Fruit fly (Drosophila melanogaster) Kc167 (cell line): ENCODE data around the gene Pura.

ENCODE experiments used
- Myc ChIP-seq: fragments of >200 bp; optimal IDR thresholded peaks from 2 replicates; lab custom pipeline; 2017; ENCODE audit warnings: missing external identifiers
- Sin3A ChIP-seq: fragments of >200 bp; optimal IDR thresholded peaks from 2 replicates; lab custom pipeline; 2018; ENCODE audit warnings: missing external identifiers
- h ChIP-seq: fragments of >200 bp; optimal IDR thresholded peaks from 3 replicates; lab custom pipeline; 2018; ENCODE audit warnings: missing external identifiers
- insv ChIP-seq: fragments of >200 bp; optimal IDR thresholded peaks from 3 replicates; lab custom pipeline; 2018; ENCODE audit warnings: missing external identifiers
- psq ChIP-seq: fragments of >200 bp; optimal IDR thresholded peaks from 2 replicates; lab custom pipeline; 2017; ENCODE audit warnings: missing external identifiers
- ttk ChIP-seq: sonication (Bioruptor generic); optimal IDR thresholded peaks from 2 replicates; lab custom pipeline; 2017; ENCODE audit warnings: missing external identifiers

The Pura gene

DNA sequence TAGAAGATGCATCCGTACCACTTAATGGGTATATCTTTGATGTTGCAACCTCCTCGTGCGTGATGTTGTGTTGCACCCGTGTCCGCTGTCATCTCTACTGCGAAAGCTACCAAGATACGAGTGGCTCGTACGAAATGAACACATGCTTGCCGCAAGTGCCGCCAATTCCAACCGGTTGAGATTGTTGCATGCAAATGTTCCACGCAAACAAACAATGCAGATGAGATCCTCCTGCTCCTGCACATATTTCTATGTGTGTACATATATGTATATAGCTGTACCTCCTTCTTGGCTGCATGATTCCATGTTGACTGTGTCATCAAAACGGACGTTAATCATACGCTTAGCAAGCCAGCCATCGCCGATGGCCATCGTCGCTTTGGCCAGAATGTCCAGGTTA lies 37.2 kb downstream of the Pura start:
- TF ChIP-seq Sin3A (no peak), ttk (lab: Kevin White, UChicago) (no peak), psq (lab: Kevin White, UChicago) (no peak), h (lab: Kevin White, UChicago) (no peak), Myc (no peak), insv (no peak)

DNA sequence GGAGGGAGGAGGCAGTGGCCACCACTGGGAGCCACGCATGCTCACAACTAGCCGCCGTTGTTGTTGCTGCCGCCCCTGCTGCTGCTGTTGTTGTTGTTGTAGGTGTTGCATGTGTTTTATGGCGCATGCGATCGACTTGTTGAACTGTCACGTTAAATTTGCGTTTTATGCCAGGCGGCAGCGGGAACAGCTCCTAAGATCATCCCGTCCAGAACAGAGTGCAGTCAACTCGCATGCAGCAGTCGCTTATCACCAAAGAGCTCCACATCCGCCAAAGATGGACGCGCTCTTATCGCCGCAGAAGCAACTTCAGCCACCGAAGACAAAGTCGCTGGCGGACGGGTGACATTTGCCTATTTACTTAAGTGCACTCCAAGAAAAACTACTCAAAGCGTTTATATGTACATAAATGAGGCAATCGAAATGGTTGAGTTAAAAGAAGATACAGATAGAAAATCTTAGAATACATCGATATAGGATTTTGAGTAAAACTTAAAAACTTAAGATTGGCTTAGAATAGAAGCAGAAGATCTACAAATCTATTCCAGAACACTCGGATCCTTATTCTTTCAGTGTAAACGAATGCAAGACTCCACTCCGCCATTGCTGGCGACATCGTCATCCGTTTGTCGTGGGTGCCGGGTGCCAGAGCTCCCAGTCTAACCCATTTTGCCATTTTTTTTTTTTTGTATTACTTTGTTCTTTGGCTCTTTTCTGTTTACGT lies 39.8 kb downstream of the Pura start:
- TF ChIP-seq h (lab: Kevin White, UChicago) (no peak), Myc (no peak), Sin3A (no peak)

DNA sequence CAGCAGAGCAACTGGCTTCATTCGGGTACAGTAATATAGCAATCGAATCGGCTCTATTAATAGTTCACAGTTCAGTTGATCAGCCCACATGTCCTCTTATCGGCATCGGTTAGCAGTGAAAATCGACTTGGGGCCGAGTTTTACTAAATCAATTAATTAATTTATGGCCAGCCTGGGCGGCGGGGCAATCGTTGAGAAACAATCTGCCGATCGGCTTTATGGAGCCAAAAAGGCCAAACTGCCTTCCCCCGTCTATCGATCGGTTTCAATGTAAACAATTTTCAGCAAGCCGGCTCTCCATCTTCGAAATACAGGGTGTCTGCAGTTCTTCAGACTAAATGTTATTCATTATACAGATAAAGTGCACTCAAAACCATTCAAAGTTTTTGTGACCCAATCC lies 40.7 kb downstream of the Pura start:
- TF ChIP-seq h (lab: Kevin White, UChicago) = no peak
- no peak for TF ChIP-seq Myc
- no peak for TF ChIP-seq insv
- TF ChIP-seq Sin3A = no peak
- no peak for TF ChIP-seq psq (lab: Kevin White, UChicago)
- TF ChIP-seq ttk (lab: Kevin White, UChicago) = no peak

DNA sequence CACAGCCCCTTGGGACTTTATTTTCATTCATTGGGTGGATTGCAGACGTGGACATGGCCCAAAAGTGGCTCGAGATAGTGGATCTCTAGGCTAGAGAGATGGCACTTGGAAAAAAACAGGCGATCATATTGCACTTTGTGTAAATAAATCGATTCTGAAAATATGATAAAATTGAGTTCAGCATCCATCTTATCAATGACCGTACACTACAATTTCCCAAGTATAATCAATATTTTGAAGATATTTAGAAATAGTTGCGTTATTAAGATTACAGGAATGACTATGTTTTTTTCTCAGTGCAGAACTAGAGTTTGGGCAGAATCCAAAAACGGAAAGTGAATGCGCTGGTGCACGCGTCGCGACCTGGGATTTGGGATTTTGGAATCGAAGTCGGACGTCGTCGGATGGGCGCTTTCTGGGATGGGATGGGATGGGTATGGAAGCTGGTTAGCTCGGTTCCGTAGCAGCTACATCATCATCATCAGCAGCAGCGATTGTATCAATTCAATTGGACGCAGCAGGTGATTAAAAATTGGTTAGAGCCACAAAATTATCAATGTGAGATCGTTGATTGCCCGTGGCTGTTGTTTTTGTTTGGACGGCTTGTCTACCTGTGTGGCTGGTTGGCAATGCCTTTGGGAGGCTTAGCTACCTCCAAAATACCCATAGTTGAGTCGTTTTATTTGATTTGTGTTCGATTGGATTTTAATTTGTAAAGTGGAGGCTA lies 42.0 kb downstream of the Pura start:
- no peak for TF ChIP-seq Sin3A
- TF ChIP-seq psq (lab: Kevin White, UChicago) = no peak
- TF ChIP-seq ttk (lab: Kevin White, UChicago) = no peak
- no peak for TF ChIP-seq h (lab: Kevin White, UChicago)
- TF ChIP-seq insv = no peak

DNA sequence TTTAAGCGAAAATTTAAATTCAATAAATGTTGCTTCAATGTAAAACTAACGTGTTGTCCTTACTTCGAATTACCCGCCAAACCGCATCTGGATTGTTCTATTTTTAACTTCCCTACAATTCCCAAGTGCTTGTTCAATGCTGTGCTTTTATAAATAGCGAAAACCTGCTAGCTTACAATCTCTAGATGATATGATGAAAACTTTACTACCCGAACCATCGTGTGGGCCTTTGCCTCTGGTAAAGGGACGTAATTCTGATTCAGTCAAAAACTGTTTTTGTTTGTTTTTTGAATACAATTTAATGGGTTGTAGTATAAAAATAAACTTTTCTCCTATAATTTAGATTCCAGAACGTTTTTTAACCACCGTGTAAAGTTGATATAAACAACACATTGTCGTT lies 46.6 kb downstream of the Pura start:
- TF ChIP-seq Sin3A = no peak
- no peak for TF ChIP-seq ttk (lab: Kevin White, UChicago)
- TF ChIP-seq insv = no peak
- TF ChIP-seq psq (lab: Kevin White, UChicago) = no peak
- TF ChIP-seq Myc = no peak
- no peak for TF ChIP-seq h (lab: Kevin White, UChicago)

DNA sequence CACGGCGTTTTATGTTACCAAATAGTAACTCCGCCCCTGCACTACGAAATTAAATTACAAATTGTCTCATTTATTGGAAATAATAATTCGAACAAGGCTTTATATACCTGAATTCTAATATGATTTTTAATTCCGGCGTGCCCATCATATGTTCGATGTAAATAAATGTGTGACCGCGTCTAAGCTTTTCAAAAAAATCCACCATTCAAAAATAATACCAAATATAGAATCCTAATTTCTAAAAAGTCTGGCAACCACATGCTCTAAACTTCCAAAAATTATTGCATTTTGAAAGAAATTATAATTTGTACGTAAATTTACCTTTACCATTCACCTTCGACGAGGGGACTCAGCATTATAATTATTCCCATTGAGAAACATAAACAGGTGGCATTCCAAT lies 47.4 kb downstream of the Pura start, which contains the start of gene Urm1:
TSS of gene Urm1 (minus strand) at position 150 of the 400 bp plus-strand sequence.
- TF ChIP-seq psq (lab: Kevin White, UChicago) (no peak), h (lab: Kevin White, UChicago) (no peak), insv (no peak)

DNA sequence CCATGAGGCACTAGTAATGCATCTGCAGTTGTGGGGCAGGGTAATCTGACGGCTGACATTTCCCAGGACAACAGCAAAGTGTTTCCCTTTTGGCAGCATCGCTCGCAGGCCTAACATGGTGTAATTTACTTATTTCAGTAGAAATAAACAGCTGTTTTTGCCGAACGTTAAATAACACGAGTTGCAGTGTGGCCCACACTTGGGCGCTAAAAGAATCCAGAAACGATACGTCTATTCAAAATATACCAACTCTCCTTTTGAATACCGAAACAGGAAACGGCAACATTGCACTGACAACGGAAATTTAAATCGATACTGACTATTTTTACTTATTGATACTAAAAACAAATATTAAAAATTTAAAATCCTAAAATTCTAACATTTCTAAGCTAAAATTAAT lies 48.6 kb downstream of the Pura start, which contains the start of gene CG7506:
TSS of gene CG7506 (minus strand) at position 182 of the 400 bp plus-strand sequence.
- no peak for TF ChIP-seq Myc
- no peak for TF ChIP-seq h (lab: Kevin White, UChicago)
- no peak for TF ChIP-seq ttk (lab: Kevin White, UChicago)
- no peak for TF ChIP-seq psq (lab: Kevin White, UChicago)
- no peak for TF ChIP-seq Sin3A
- no peak for TF ChIP-seq insv

DNA sequence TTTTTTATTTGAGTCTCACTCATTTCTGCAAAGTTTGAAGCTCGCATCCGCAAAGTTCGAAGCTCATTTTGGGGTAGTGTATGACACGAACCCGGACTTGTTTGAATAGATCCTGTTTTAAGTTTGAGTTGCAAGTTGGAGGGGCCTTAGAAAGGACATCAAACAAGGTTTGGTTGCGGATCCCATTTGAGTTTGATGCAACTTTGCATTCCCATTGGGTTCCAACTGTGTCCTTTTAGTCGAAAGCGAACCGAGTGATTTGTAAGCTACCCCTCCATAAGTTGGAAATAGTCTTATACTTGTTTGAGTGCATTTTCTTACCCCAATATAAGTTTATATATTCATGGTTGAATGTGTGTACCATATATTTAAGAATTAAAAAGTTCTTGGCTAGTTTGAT lies 50.7 kb downstream of the Pura start:
- TF ChIP-seq Myc = no peak
- no peak for TF ChIP-seq psq (lab: Kevin White, UChicago)
- no peak for TF ChIP-seq ttk (lab: Kevin White, UChicago)
- TF ChIP-seq Sin3A = no peak
- no peak for TF ChIP-seq h (lab: Kevin White, UChicago)
- TF ChIP-seq insv = no peak

DNA sequence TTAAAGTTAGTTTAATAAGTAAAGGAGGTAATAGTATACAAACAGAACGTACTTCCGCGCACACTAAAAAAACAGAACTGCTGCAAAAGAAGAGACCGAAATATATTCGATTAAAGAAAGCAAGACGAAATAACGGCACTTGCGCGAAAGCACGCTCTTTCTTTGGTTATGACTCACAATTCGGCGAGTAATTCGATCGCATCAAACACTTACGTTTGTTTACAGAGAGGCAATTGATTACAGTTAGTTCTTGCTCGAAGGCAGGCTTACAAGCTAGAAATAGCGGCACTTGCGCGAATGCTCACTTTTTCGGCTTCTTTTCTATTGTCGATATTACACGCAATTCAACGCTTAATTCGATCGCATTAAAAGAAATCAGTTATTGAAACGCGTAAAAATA lies 57.4 kb downstream of the Pura start, which contains the start of gene CG32373:
TSS of gene CG32373 (plus strand) at position 301 of the 400 bp plus-strand sequence.
- TF ChIP-seq Myc (no peak), Sin3A (no peak), insv (no peak), psq (lab: Kevin White, UChicago) (no peak), ttk (lab: Kevin White, UChicago) (no peak), h (lab: Kevin White, UChicago) (no peak)

DNA sequence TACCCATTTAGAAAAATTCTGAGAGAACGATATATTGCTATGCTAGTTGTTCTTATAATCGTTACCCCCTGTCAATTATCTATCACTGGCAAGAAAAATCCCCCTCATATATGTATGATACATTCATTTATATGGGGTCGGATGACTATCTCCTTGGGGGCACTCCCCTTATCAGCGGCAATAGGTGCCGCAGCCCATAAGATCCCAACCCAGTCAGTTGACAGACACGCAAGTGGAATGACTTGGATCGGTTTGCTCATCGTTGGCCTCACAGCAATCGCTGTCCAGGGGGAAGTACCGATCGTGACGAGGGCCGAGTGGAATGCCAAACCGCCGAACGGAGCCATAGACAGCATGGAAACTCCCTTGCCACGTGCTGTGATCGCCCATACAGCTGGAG lies 58.1 kb downstream of the Pura start, which contains the start of gene PGRP-SD:
TSS of gene PGRP-SD (plus strand) at position 213 of the 400 bp plus-strand sequence.
- TF ChIP-seq Myc (no peak), psq (lab: Kevin White, UChicago) (no peak), insv (no peak), ttk (lab: Kevin White, UChicago) (no peak), h (lab: Kevin White, UChicago) (no peak), Sin3A (no peak)

DNA sequence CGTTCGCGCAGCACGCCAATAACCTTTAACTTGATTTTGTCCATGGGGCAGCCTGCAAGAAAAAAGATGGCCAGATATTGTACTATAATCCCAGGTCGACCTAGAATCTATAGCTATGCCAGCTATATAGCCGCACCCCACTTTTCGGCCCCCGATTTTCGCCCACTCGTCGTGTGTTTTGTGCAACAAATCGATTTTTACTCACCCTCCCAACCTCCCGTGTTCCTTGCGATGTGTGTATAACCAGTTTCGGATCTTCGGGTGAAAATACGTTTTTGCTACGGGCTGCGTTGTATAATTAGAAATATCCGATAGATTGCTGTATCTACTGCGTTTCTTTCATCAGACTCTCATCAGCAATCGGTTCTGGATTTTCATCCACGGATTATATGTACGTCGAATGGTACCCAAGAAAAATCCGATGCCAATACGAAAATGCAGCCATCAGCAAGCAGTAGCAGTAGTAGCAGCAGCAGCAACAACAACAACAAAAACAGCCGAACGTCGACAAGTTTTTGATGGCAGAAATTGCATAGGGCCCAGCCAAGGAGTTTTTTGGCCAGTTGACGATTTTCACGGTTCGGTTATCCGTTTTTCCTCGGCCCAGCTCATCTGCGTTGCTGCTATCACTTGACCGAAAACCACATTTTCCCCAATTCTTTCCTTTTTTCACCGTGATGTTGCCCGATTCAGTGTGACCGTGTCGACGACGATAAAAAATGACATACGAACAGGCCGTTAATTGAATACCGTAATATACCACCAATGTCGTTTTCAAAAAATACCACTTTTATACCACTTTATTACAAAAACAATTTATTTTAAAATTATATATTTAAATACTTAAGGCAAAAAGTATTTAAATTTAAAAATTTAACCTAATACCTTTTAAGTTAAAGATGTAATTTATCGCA lies 61.4 kb downstream of the Pura start, which contains the start of gene CG7492:
TSS of gene CG7492 (minus strand) at position 705 of the 914 bp plus-strand sequence.
- TF ChIP-seq insv = no peak
- no peak for TF ChIP-seq Sin3A
- TF ChIP-seq psq (lab: Kevin White, UChicago) = no peak
- TF ChIP-seq h (lab: Kevin White, UChicago) = no peak
- TF ChIP-seq ttk (lab: Kevin White, UChicago) = no peak
- no peak for TF ChIP-seq Myc
